Worm (Caenorhabditis elegans): ENCODE results near the gene C34H4.5.

Gene C34H4.5

DNA sequence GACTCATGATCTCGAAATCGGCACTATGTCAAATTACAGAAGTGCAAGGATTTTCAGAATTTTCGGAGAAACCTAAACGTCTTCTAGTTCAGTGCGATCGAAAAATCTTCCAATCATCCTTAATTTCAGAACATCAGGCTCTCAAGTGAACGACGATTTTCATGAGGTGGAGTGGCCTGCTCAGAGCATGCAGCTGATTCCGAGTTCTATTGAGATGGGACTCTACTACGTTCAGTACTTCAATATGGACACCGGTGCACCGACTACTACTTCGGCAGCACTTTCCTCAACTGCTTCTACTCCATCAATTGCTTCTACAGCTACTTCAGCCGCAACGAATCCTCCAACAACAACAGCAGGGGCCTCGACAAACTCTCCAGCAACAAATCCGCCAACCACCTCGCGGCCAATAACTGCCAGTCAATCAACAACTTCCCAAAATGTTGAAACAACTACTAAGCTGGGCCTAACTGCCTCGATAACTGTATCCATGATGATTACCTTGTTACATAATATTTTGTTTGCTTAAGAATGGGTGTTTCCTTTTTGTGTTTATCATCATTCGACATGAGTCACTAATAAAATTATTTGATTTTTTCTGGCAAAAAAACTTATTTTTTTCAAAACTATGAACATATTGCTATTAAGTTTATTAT, 13.6 kb upstream of the C34H4.5 start, which contains the start of gene Y41D4B.15:
Gene Y41D4B.15, plus strand, starts transcription at position 606 of the 656 bp plus-strand sequence.
- TF ChIP-seq hlh-13 (GFP tag; optimal IDR thresholded peaks at IDR 0.05): no peak
- no peak for TF ChIP-seq npax-4 (tag; optimal IDR thresholded peaks at IDR 0.05)
- TF ChIP-seq nhr-232 (tag; optimal IDR thresholded peaks at IDR 0.05): no peak
- no peak for TF ChIP-seq rnt-1 (tag; optimal IDR thresholded peaks at IDR 0.05)
- TF ChIP-seq ama-1 (optimal IDR thresholded peaks at IDR 0.05): no peak
- no peak for TF ChIP-seq dmd-4 (tag; optimal IDR thresholded peaks at IDR 0.05; ENCODE audit: borderline replicate concordance)
- TF ChIP-seq lim-6 (tag; optimal IDR thresholded peaks at IDR 0.05): no peak
- TF ChIP-seq C08G9.2 (tag; optimal IDR thresholded peaks at IDR 0.05): no peak
- no peak for TF ChIP-seq ceh-9 (tag; optimal IDR thresholded peaks at IDR 0.05)
- TF ChIP-seq K02D7.2 (tag; optimal IDR thresholded peaks at IDR 0.05): no peak
- no peak for TF ChIP-seq ahr-1 (tag; optimal IDR thresholded peaks at IDR 0.05)
- TF ChIP-seq C38D4.7 (GFP tag; optimal IDR thresholded peaks at IDR 0.05): no peak
- TF ChIP-seq hlh-8 (tag; optimal IDR thresholded peaks at IDR 0.05): no peak

DNA sequence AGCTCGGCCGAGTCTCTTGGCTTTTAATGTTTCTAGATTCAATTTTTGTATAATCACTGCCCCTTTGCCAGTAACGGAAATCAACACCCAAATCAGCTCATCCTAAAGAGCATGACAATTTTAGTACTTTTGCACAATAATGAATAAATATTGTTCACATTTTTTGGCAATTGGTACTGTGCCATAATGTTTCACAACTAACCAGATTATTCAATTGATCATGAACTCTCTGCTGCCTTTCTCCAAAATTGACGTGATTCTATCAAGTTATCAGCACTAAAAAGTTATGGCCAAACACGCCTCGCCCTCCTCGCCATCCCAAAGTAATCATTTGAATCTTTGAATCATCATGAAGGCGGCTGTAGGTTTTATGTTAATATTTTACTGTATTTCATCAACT, 11.9 kb upstream of the C34H4.5 start, which contains the start of gene hpo-6:
Gene hpo-6, plus strand, starts transcription at position 301 of the 400 bp plus-strand sequence.
- TF ChIP-seq ref-2 (tag; optimal IDR thresholded peaks at IDR 0.05): no peak
- no peak for TF ChIP-seq sox-2 (GFP tag; IDR thresholded peaks at IDR 0.05)
- TF ChIP-seq ceh-9 (tag; optimal IDR thresholded peaks at IDR 0.05): no peak
- no peak for TF ChIP-seq ceh-19 (GFP tag; optimal IDR thresholded peaks at IDR 0.05)
- TF ChIP-seq syd-9 (tag; optimal IDR thresholded peaks at IDR 0.05): no peak
- TF ChIP-seq ahr-1 (tag; optimal IDR thresholded peaks at IDR 0.05): no peak
- TF ChIP-seq elt-4 (tag; optimal IDR thresholded peaks at IDR 0.05): no peak
- no peak for TF ChIP-seq mec-3 (tag; optimal IDR thresholded peaks at IDR 0.05; ENCODE audit: borderline replicate concordance)
- TF ChIP-seq hlh-13 (GFP tag; optimal IDR thresholded peaks at IDR 0.05): no peak
- TF ChIP-seq pha-2 (tag; optimal IDR thresholded peaks at IDR 0.05): no peak
- TF ChIP-seq F13H6.1 (tag; optimal IDR thresholded peaks at IDR 0.05): no peak
- no peak for TF ChIP-seq ceh-24 (tag; optimal IDR thresholded peaks at IDR 0.05)

DNA sequence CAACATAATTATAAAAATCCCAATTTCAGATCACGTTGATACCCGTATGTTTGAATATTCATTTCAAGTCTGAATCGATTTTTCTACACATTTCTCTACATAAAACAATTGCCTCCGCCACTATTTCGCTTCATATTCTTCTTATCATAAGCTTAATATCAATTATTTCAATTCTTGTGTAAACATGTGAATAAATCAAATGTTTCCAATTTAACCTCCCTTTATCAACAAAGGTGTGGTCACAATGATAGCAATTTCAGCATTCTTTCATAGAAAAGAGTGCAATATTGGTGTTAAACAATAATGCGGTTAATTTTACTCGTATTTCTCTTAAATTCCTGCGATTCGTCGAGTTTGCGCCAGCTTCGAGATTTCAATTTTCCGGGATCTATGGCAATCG, 9.9 kb upstream of the C34H4.5 start, which contains the start of gene Y41D4B.17:
Gene Y41D4B.17, plus strand, starts transcription at position 174 of the 400 bp plus-strand sequence.
- TF ChIP-seq Y22D7AL.16 (tag; optimal IDR thresholded peaks at IDR 0.05): no peak
- no peak for TF ChIP-seq sox-4 (tag; optimal IDR thresholded peaks at IDR 0.05)
- TF ChIP-seq pqm-1 (tag; optimal IDR thresholded peaks at IDR 0.05): no peak
- TF ChIP-seq lim-6 (tag; optimal IDR thresholded peaks at IDR 0.05): no peak
- no peak for TF ChIP-seq dve-1 (tag; optimal IDR thresholded peaks at IDR 0.05)
- TF ChIP-seq ets-4 (tag; optimal IDR thresholded peaks at IDR 0.05): no peak
- TF ChIP-seq ref-2 (tag; optimal IDR thresholded peaks at IDR 0.05): no peak
- TF ChIP-seq sdc-2 (tag; optimal IDR thresholded peaks at IDR 0.05): no peak
- TF ChIP-seq zip-5 (tag; optimal IDR thresholded peaks at IDR 0.05): no peak
- no peak for TF ChIP-seq madf-2 (tag; optimal IDR thresholded peaks at IDR 0.05)
- no peak for TF ChIP-seq ceh-31 (tag; optimal IDR thresholded peaks at IDR 0.05)
- no peak for TF ChIP-seq K02D7.2 (tag; optimal IDR thresholded peaks at IDR 0.05)

DNA sequence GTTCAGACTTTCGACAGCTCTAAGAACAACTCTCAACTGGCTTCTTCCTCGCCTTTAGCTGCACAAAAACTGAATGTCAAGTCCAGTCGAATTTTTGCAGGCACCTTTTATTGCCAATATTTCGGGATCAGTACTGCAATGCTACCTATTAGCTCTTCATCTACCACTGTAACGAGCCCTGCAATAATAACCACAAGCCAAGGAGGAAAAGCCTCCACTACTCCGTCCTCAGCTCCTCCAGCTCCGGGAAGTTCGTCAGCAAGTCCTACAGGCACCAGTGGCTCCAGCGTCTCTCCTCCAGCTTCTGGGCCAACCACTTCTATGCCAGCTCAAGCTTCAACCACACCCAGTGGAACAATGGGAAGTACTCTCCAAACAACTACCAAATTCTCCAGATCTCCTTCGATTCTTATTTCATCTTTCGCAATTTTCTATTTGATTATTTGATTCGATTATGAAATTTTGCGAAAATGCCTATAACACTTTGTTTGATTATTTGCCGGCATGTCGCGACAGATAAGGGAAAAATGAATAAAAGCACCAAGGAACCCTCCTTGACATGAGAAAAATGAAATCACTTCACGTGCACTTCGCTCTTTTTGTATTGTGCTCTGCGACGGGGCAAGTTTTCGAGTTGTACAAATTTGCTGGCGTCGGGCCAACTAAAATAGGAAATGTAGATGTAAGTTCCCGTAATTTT, 5.1 kb upstream of the C34H4.5 start, which contains the start of gene C34H4.1:
Gene C34H4.1, plus strand, starts transcription at position 559 of the 700 bp plus-strand sequence.
- TF ChIP-seq C38D4.7 (GFP tag; optimal IDR thresholded peaks at IDR 0.05): no peak
- no peak for TF ChIP-seq sox-4 (tag; optimal IDR thresholded peaks at IDR 0.05)

DNA sequence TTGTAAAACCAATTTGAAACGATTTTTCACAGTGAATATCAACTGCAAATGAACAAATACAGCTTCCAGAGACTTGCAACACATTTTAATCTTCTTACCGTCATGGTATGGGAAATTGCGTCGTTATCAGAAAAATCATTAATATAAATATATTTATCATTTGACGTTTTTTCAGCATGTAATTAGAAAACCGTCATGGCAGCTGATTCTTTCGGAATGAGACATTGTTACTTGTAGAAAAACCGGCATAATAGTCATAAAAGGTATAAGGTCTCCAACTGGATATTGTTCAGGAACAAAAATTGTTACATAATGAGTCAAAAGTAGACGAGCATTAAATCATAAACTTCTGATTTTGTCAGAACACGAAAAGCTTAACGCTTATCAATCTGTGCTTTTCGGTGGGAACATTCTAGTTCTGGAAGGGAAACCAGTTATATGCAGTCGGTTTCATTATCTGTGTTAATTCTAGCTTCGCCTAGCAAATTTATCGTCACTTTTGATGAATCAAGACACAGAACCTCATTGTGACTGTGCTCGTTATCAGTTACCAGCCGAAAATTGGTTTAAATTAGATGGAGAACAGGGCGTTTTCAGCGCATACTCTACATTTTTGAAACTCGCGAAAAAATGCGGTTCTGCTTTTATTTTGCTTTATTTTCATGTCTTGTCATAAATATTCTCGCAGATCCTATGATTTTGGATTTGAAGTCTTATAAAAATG, 3.3 kb upstream of the C34H4.5 start, which contains the start of gene C34H4.2:
Gene C34H4.2, plus strand, starts transcription at position 558 of the 724 bp plus-strand sequence.
- TF ChIP-seq ama-1 (optimal IDR thresholded peaks at IDR 0.05) (no peak), syd-9 (tag; optimal IDR thresholded peaks at IDR 0.05) (no peak), ceh-18 (tag; optimal IDR thresholded peaks at IDR 0.05) (no peak), pat-9 (tag; optimal IDR thresholded peaks at IDR 0.05) (no peak), nhr-11 (tag; optimal IDR thresholded peaks at IDR 0.05) (no peak), ceh-24 (tag; optimal IDR thresholded peaks at IDR 0.05) (no peak), sdc-2 (tag; optimal IDR thresholded peaks at IDR 0.05) (no peak), gmeb-2 (tag; optimal IDR thresholded peaks at IDR 0.05) (no peak), F13H6.1 (tag; optimal IDR thresholded peaks at IDR 0.05) (no peak), madf-2 (tag; optimal IDR thresholded peaks at IDR 0.05) (no peak), K09A11.1 (tag; optimal IDR thresholded peaks at IDR 0.05; ENCODE audit: insufficient read depth) (no peak)

Data from whole organism, late embryonic.